Fruit fly (Drosophila melanogaster) whole organism, wandering third instar larva: ENCODE data around the gene Kif3C.
A peak's percentile ranks its signal among the peaks of the same experiment; 100 is the strongest.

Experiments
- Abd-B ChIP-seq: fragments of >200 bp; optimal IDR thresholded peaks from 2 replicates; lab custom pipeline; 2017; ENCODE audit warnings: missing biosample characterization, missing genetic modification characterization
- CG32264 ChIP-seq: fragments of 200-800 bp; sonication (Bioruptor generic); optimal IDR thresholded peaks from 2 replicates; lab custom pipeline; 2016; ENCODE audit warnings: missing biosample characterization, missing genetic modification characterization
- CG9705 ChIP-seq: fragments of 200-800 bp; sonication (Bioruptor generic); optimal IDR thresholded peaks from 2 replicates; lab custom pipeline; 2018; ENCODE audit warnings: missing biosample characterization, mild to moderate bottlenecking, missing genetic modification characterization
- CrebA ChIP-seq: fragments of 200-800 bp; sonication (Bioruptor generic); optimal IDR thresholded peaks from 2 replicates; lab custom pipeline; 2016; ENCODE audit warnings: missing biosample characterization, mild to moderate bottlenecking, missing genetic modification characterization, borderline replicate concordance
- Dfd ChIP-seq: fragments of >200 bp; optimal IDR thresholded peaks from 2 replicates; lab custom pipeline; 2017; ENCODE audit warnings: missing biosample characterization, missing genetic modification characterization
- HLH106 ChIP-seq: fragments of 200-800 bp; optimal IDR thresholded peaks from 3 replicates; lab custom pipeline; 2019; ENCODE audit warnings: missing biosample characterization, mild to moderate bottlenecking, missing genetic modification characterization, moderate library complexity
- Hnf4 ChIP-seq: fragments of 200-800 bp; sonication (Bioruptor generic); optimal IDR thresholded peaks from 2 replicates; lab custom pipeline; 2016; ENCODE audit warnings: missing biosample characterization, mild to moderate bottlenecking, missing genetic modification characterization
- Hr78 ChIP-seq: fragments of >200 bp; optimal IDR thresholded peaks from 2 replicates; lab custom pipeline; 2017; ENCODE audit warnings: missing biosample characterization, missing genetic modification characterization
- Hr83 ChIP-seq: fragments of 200-300 bp; sonication (Bioruptor generic); optimal IDR thresholded peaks from 2 replicates; lab custom pipeline; 2016; ENCODE audit warnings: missing biosample characterization, mild to moderate bottlenecking, missing genetic modification characterization, moderate library complexity; ENCODE audit not compliant: poor library complexity, severe bottlenecking
- Jra ChIP-seq: sonication (Bioruptor generic); optimal IDR thresholded peaks from 2 replicates; lab custom pipeline; 2016; ENCODE audit warnings: missing biosample characterization, missing genetic modification characterization
- Myc ChIP-seq: fragments of >200 bp; optimal IDR thresholded peaks from 2 replicates; lab custom pipeline; 2017
- N ChIP-seq: fragments of >200 bp; optimal IDR thresholded peaks from 2 replicates; lab custom pipeline; 2018; ENCODE audit warnings: missing biosample characterization, missing external identifiers, missing genetic modification characterization
- Rel ChIP-seq, 2 experiments: fragments of 200-800 bp; sonication (Bioruptor generic) in 1 of 2; optimal IDR thresholded peaks; 2 replicates in 1 of 2; 3 replicates in 1 of 2; lab custom pipeline; 2016 to 2019; ENCODE audit warnings: mild to moderate bottlenecking in 2 of 2, missing biosample characterization in 2 of 2, missing genetic modification characterization in 2 of 2, moderate library complexity in 1 of 2
- Sp1 ChIP-seq: fragments of 200-800 bp; sonication (Bioruptor generic); optimal IDR thresholded peaks from 3 replicates; lab custom pipeline; 2019; ENCODE audit warnings: missing biosample characterization, mild to moderate bottlenecking, missing genetic modification characterization, moderate library complexity
- Vsx2 ChIP-seq: fragments of 200-300, 225-300 bp; sonication (Bioruptor generic); optimal IDR thresholded peaks from 2 replicates; lab custom pipeline; 2018; ENCODE audit warnings: missing biosample characterization, missing genetic modification characterization; ENCODE audit not compliant: partially characterized antibody
- dl ChIP-seq, 2 experiments: fragments of 175-275, 200-275 bp in 1 of 2; fragments of 200-275 bp in 1 of 2; sonication (Bioruptor generic); optimal IDR thresholded peaks; lab custom pipeline; 2018; ENCODE audit warnings: mild to moderate bottlenecking in 2 of 2, missing biosample characterization in 2 of 2, missing genetic modification characterization in 2 of 2, moderate library complexity in 2 of 2; ENCODE audit not compliant: partially characterized antibody in 2 of 2, insufficient read depth in 1 of 2
- ey ChIP-seq: fragments of 200-800 bp; sonication (Bioruptor generic); optimal IDR thresholded peaks from 2 replicates; lab custom pipeline; 2016; ENCODE audit warnings: missing biosample characterization, missing genetic modification characterization
- foxo ChIP-seq, 2 experiments: fragments of 200-800 bp; sonication (Bioruptor generic); optimal IDR thresholded peaks; 2 replicates in 1 of 2; 3 replicates in 1 of 2; lab custom pipeline; 2016 to 2017; ENCODE audit warnings: missing biosample characterization in 2 of 2, missing genetic modification characterization in 2 of 2
- fru ChIP-seq: fragments of 200-800 bp; sonication (Bioruptor generic); optimal IDR thresholded peaks from 3 replicates; lab custom pipeline; 2016; ENCODE audit warnings: missing biosample characterization, mild to moderate bottlenecking, missing genetic modification characterization
- jim ChIP-seq: fragments of 175-275, 200-325 bp; sonication (Bioruptor generic); optimal IDR thresholded peaks from 2 replicates; lab custom pipeline; 2016; ENCODE audit warnings: missing biosample characterization, mild to moderate bottlenecking, missing genetic modification characterization
- lola ChIP-seq: fragments of >200 bp; optimal IDR thresholded peaks from 2 replicates; lab custom pipeline; 2017; ENCODE audit warnings: missing biosample characterization, missing genetic modification characterization
- pan ChIP-seq: fragments of >200 bp; optimal IDR thresholded peaks from 2 replicates; lab custom pipeline; 2017
- psq ChIP-seq: fragments of 200-800 bp; sonication (Bioruptor generic); optimal IDR thresholded peaks from 3 replicates; lab custom pipeline; 2017; ENCODE audit warnings: missing biosample characterization, mild to moderate bottlenecking, missing genetic modification characterization, moderate library complexity
- sage ChIP-seq: fragments of 200-800 bp; sonication (Bioruptor generic); optimal IDR thresholded peaks from 2 replicates; lab custom pipeline; 2016; ENCODE audit warnings: missing biosample characterization, mild to moderate bottlenecking, missing genetic modification characterization
- sv ChIP-seq: fragments of 200-800 bp; sonication (Bioruptor generic); optimal IDR thresholded peaks from 3 replicates; lab custom pipeline; 2016; ENCODE audit warnings: missing biosample characterization, missing genetic modification characterization
- usp ChIP-seq: fragments of >200 bp; optimal IDR thresholded peaks from 2 replicates; lab custom pipeline; 2017; ENCODE audit warnings: missing biosample characterization, missing genetic modification characterization
- woc ChIP-seq: sonication (Bioruptor generic); optimal IDR thresholded peaks from 2 replicates; lab custom pipeline; 2016; ENCODE audit warnings: missing biosample characterization, mild to moderate bottlenecking, missing genetic modification characterization

The Kif3C gene

dm6 chr4:1185468-1185867 is 38.2 kb downstream of the Kif3C start, which contains the start of gene CG33521:
TSS of gene CG33521 (plus strand) at chr4:1185768.
- no peak for TF ChIP-seq CG32264
- no peak for TF ChIP-seq Hr83 (GFP tag; lab: Kevin White, UChicago)
- TF ChIP-seq fru (GFP tag; lab: Kevin White, UChicago), result no peak
- TF ChIP-seq sv (GFP tag; lab: Kevin White, UChicago), result no peak
- no peak for TF ChIP-seq dl (GFP tag; optimal IDR thresholded peaks at IDR 0.05; lab: Kevin White, UChicago; ENCODE audit: insufficient read depth in 1 of 2, partially characterized antibody in 2 of 2)
- no peak for TF ChIP-seq Sp1 (GFP tag; lab: Kevin White, UChicago)
- no peak for TF ChIP-seq ey (GFP tag; lab: Kevin White, UChicago)
- TF ChIP-seq Abd-B, result no peak
- no peak for TF ChIP-seq Jra (GFP tag; lab: Kevin White, UChicago)

- TF ChIP-seq sage (GFP tag; lab: Kevin White, UChicago) (no peak), fru (GFP tag; lab: Kevin White, UChicago) (no peak), HLH106 (tag; lab: Kevin White, UChicago) (no peak)
These were observed 39.6 kb downstream of the Kif3C start for dm6 chr4:1186828-1187227.

- TF ChIP-seq CrebA (GFP tag; lab: Kevin White, UChicago), result no peak
- no peak for TF ChIP-seq pan (lab: Kevin White, UChicago)
- no peak for TF ChIP-seq Hnf4 (GFP tag; lab: Kevin White, UChicago)
These were observed 44.4 kb downstream of the Kif3C start for dm6 chr4:1191630-1192029.

- no peak for TF ChIP-seq Dfd (GFP tag; lab: Kevin White, UChicago)
- TF ChIP-seq usp (GFP tag; lab: Kevin White, UChicago), result no peak
- TF ChIP-seq Myc (lab: Kevin White, UChicago), result peak; percentile 48
- peak; percentile 33 for TF ChIP-seq woc (GFP tag; lab: Kevin White, UChicago)
- TF ChIP-seq ey (GFP tag; lab: Kevin White, UChicago), result no peak
- no peak for TF ChIP-seq foxo (GFP tag; optimal IDR thresholded peaks at IDR 0.05; lab: Kevin White, UChicago)
- peak; percentile 58 for TF ChIP-seq N (GFP tag; lab: Kevin White, UChicago)
- TF ChIP-seq jim (GFP tag; lab: Kevin White, UChicago), result no peak
- no peak for TF ChIP-seq CG9705 (GFP tag; lab: Kevin White, UChicago)
- no peak for TF ChIP-seq Hr78
- TF ChIP-seq Abd-B, result no peak
- TF ChIP-seq Hnf4 (GFP tag; lab: Kevin White, UChicago), result peak; percentile 2
These were observed 49.4 kb downstream of the Kif3C start, which contains the start of gene PIP4K for dm6 chr4:1196653-1197161. TSS of gene PIP4K (minus strand) at chr4:1196848.

- TF ChIP-seq ey (GFP tag; lab: Kevin White, UChicago), result no peak
- TF ChIP-seq pan (lab: Kevin White, UChicago), result no peak
- no peak for TF ChIP-seq lola (GFP tag; lab: Kevin White, UChicago)
- TF ChIP-seq psq, result no peak
- no peak for TF ChIP-seq Rel (GFP tag; optimal IDR thresholded peaks at IDR 0.05; lab: Kevin White, UChicago)
- TF ChIP-seq Rel (tag; optimal IDR thresholded peaks at IDR 0.05; lab: Kevin White, UChicago), result no peak
- TF ChIP-seq Myc (lab: Kevin White, UChicago), result no peak
- peak; percentile 5 for TF ChIP-seq woc (GFP tag; lab: Kevin White, UChicago)
These were observed 51.3 kb downstream of the Kif3C start, which contains the start of gene Mitf for dm6 chr4:1198599-1198998. TSS of gene Mitf (plus strand) at chr4:1198852.

- TF ChIP-seq Vsx2 (GFP tag; lab: Kevin White, UChicago) (no peak), Jra (GFP tag; lab: Kevin White, UChicago) (no peak), Sp1 (GFP tag; lab: Kevin White, UChicago) (peak; percentile 40), Hr83 (GFP tag; lab: Kevin White, UChicago) (no peak), sv (GFP tag; lab: Kevin White, UChicago) (no peak), CrebA (GFP tag; lab: Kevin White, UChicago) (peak; percentile 55), foxo (GFP tag; optimal IDR thresholded peaks at IDR 0.05; lab: Kevin White, UChicago) (no peak), Hnf4 (GFP tag; lab: Kevin White, UChicago) (peak; percentile 11)
- TF ChIP-seq, all 38 proteins: peak for 3
These were observed 51.9 kb downstream of the Kif3C start for dm6 chr4:1199178-1199577.
